Fruit fly (Drosophila melanogaster) whole organism, prepupa: ENCODE results near the gene CG32071.

ENCODE experiments used
- CG10669 ChIP-seq: fragments of 200-800 bp; sonication (Bioruptor generic); optimal IDR thresholded peaks from 3 replicates; lab custom pipeline; 2018; ENCODE audit warnings: missing biosample characterization, mild to moderate bottlenecking, missing genetic modification characterization, moderate library complexity
- CG1621 ChIP-seq: fragments of 200-800 bp; sonication (Bioruptor generic); optimal IDR thresholded peaks from 3 replicates; lab custom pipeline; 2018; ENCODE audit warnings: missing biosample characterization, mild to moderate bottlenecking, missing genetic modification characterization
- CG3919 ChIP-seq: fragments of 200-800 bp; sonication (Bioruptor generic); optimal IDR thresholded peaks from 3 replicates; lab custom pipeline; 2016; ENCODE audit warnings: missing biosample characterization, missing genetic modification characterization
- OdsH ChIP-seq: fragments of 200-800 bp; sonication (Bioruptor generic); optimal IDR thresholded peaks from 3 replicates; lab custom pipeline; 2016; ENCODE audit warnings: missing biosample characterization, missing genetic modification characterization
- achi ChIP-seq: fragments of 200-800 bp; sonication (Bioruptor generic); optimal IDR thresholded peaks from 3 replicates; lab custom pipeline; 2016; ENCODE audit warnings: missing biosample characterization, missing genetic modification characterization
- net ChIP-seq: fragments of 200-800 bp; sonication (Bioruptor generic); optimal IDR thresholded peaks from 3 replicates; lab custom pipeline; 2016; ENCODE audit warnings: missing biosample characterization, missing genetic modification characterization

dm6 chr3L:11118627-11119395 lies 15.1 kb upstream of the CG32071 start:
- TF ChIP-seq CG10669 (no peak), net (GFP tag; lab: Kevin White, UChicago) (no peak), CG1621 (tag; lab: Kevin White, UChicago) (peak; percentile 54), achi (peak; percentile 15), CG3919 (GFP tag; lab: Kevin White, UChicago) (no peak), OdsH (GFP tag; lab: Kevin White, UChicago) (peak; percentile 16)
